Fruit fly (Drosophila melanogaster): ENCODE data around the gene CG4829.

dm6 chrX:16833097-16833496, 21.6 kb downstream of the CG4829 start:
- no peak for TF ChIP-seq Myc (optimal IDR thresholded peaks at IDR 0.05)
- no peak for TF ChIP-seq psq (optimal IDR thresholded peaks at IDR 0.05)
- TF ChIP-seq Sin3A (optimal IDR thresholded peaks at IDR 0.05) = no peak
- TF ChIP-seq ttk (optimal IDR thresholded peaks at IDR 0.05) = no peak
- TF ChIP-seq h (optimal IDR thresholded peaks at IDR 0.05) = no peak
- no peak for TF ChIP-seq insv (optimal IDR thresholded peaks at IDR 0.05)
